Worm (Caenorhabditis elegans) whole organism, mixed stage, embryonic: ENCODE results near the gene lin-3.

Experiments used
- ces-1 ChIP-seq: fragments of 150-350 bp; optimal IDR thresholded peaks from 2 replicates; lab custom pipeline; 2014; ENCODE audit warnings: missing biosample characterization, missing genetic modification reagents, missing genetic modification characterization
- drap-1 ChIP-seq: fragments of 200-800 bp; sonication (Bioruptor generic); optimal IDR thresholded peaks from 3 replicates; lab custom pipeline; 2018; ENCODE audit warnings: mild to moderate bottlenecking, missing genetic modification characterization, missing compliant biosample characterization
- lin-13 ChIP-seq: fragments of 150-350 bp; optimal IDR thresholded peaks from 2 replicates; lab custom pipeline; 2014; ENCODE audit warnings: missing biosample characterization, missing genetic modification characterization
- lin-32 ChIP-seq: fragments of 200-800 bp; sonication (Bioruptor generic); optimal IDR thresholded peaks from 2 replicates; lab custom pipeline; 2018; ENCODE audit warnings: mild to moderate bottlenecking, missing genetic modification characterization, missing compliant biosample characterization
- mab-5 ChIP-seq: fragments of 150-350 bp; optimal IDR thresholded peaks from 2 replicates; lab custom pipeline; 2014; ENCODE audit warnings: missing biosample characterization, missing genetic modification characterization
- mep-1 ChIP-seq: fragments of 150-350 bp; optimal IDR thresholded peaks from 2 replicates; lab custom pipeline; 2017; ENCODE audit warnings: missing biosample characterization, missing genetic modification reagents, missing genetic modification characterization, inconsistent platforms
- nhr-12 ChIP-seq: fragments of 150-350 bp; optimal IDR thresholded peaks from 2 replicates; lab custom pipeline; 2014; ENCODE audit warnings: missing biosample characterization, missing genetic modification characterization
- snpc-4 ChIP-seq: fragments of 150-350 bp; optimal IDR thresholded peaks from 2 replicates; lab custom pipeline; 2014; ENCODE audit warnings: missing biosample characterization, missing genetic modification characterization
- tbx-8 ChIP-seq: fragments of 200-800 bp; sonication (Bioruptor generic); optimal IDR thresholded peaks from 2 replicates; lab custom pipeline; 2018; ENCODE audit warnings: mild to moderate bottlenecking, missing genetic modification characterization, moderate library complexity, missing compliant biosample characterization
- unc-62 ChIP-seq: fragments of 150-350 bp; optimal IDR thresholded peaks from 2 replicates; lab custom pipeline; 2014; ENCODE audit warnings: missing biosample characterization, missing genetic modification reagents, missing genetic modification characterization
- ztf-11 ChIP-seq: fragments of 150-350 bp; optimal IDR thresholded peaks from 2 replicates; lab custom pipeline; 2014; ENCODE audit warnings: missing biosample characterization, missing genetic modification characterization

- TF ChIP-seq nhr-12 (tag; lab: Kevin White, UChicago) (peak; percentile 97), snpc-4 (tag; lab: Kevin White, UChicago) (no peak), mep-1 (tag; lab: Kevin White, UChicago) (peak; percentile 96), ces-1 (GFP tag; lab: Kevin White, UChicago) (peak; percentile 58), mab-5 (tag; lab: Kevin White, UChicago) (peak; percentile 76), ztf-11 (peak; percentile 93), drap-1 (GFP tag; lab: Kevin White, UChicago) (peak; percentile 99), lin-13 (peak; percentile 91), lin-32 (GFP tag; lab: Kevin White, UChicago) (peak; percentile 98), unc-62 (GFP tag; lab: Kevin White, UChicago) (peak; percentile 88), tbx-8 (GFP tag; lab: Kevin White, UChicago) (peak; percentile 98)
Observed at ce11 chrIV:11025941-11026340, 28.2 kb upstream of the lin-3 start.
